Worm (Caenorhabditis elegans): ENCODE results near the gene msp-65.

- no peak for TF ChIP-seq lin-13 (GFP tag; optimal IDR thresholded peaks at IDR 0.05)
- no peak for TF ChIP-seq sox-4 (tag; optimal IDR thresholded peaks at IDR 0.05)
- no peak for TF ChIP-seq unc-130 (tag; optimal IDR thresholded peaks at IDR 0.05)
- no peak for TF ChIP-seq tbx-2 (tag; optimal IDR thresholded peaks at IDR 0.05)
- no peak for TF ChIP-seq lsy-2 (tag; optimal IDR thresholded peaks at IDR 0.05)
- TF ChIP-seq xbp-1 (tag; optimal IDR thresholded peaks at IDR 0.05) = no peak
- TF ChIP-seq ceh-82 (tag; optimal IDR thresholded peaks at IDR 0.05) = no peak
- TF ChIP-seq aly-2 (tag; optimal IDR thresholded peaks at IDR 0.05) = no peak
- no peak for TF ChIP-seq unc-30 (tag; optimal IDR thresholded peaks at IDR 0.05)
- no peak for TF ChIP-seq nhr-76 (tag; optimal IDR thresholded peaks at IDR 0.05)
- TF ChIP-seq unc-98 (GFP tag; IDR thresholded peaks at IDR 0.05) = no peak
- no peak for TF ChIP-seq sup-37 (GFP tag; optimal IDR thresholded peaks at IDR 0.05)
- no peak for TF ChIP-seq lin-15B (tag; optimal IDR thresholded peaks at IDR 0.05)
- no peak for TF ChIP-seq sptf-1 (tag; optimal IDR thresholded peaks at IDR 0.05)
Measured at ce11 chrIV:5354564-5354963, 38.2 kb downstream of the msp-65 start.

Data from whole organism, L1 larva.